Fruit fly (Drosophila melanogaster) S2 (cell line): ENCODE data around the gene CG15544.
A peak's percentile ranks its signal among the peaks of the same experiment; 100 is the strongest.

Experiments
- CG8478 ChIP-seq: fragments of >200 bp; optimal IDR thresholded peaks from 2 replicates; lab custom pipeline; 2018
- CTCF ChIP-seq, 2 experiments: fragments of >200 bp; optimal IDR thresholded peaks; 2 replicates each; lab custom pipeline; 2018

Gene CG15544

dm6 chr3R:30814597-30815252 lies 12.9 kb upstream of the CG15544 start:
- no peak for TF ChIP-seq CG8478 (lab: Kevin White, UChicago)
- peak; percentile 86 to 94 for TF ChIP-seq CTCF (optimal IDR thresholded peaks at IDR 0.05; lab: Kevin White, UChicago)

DNA sequence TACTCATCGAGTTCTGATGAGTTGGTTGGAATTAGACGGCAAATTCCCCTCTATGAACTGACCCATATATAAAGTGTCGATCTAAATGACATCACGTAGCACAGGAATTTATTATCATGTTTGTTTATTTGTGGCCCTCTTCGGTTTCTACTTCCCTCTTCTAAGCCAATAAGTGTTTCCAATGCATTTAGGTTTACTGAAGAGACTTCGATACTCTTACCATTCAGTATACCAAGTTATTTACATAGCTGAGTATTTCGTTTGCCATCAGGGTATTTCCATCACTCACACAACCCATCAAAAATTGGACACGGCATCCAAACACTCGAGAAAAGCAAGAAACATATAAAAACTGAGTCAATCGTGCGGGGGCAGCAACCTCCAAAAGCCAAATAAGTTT lies 11.4 kb upstream of the CG15544 start:
- TF ChIP-seq CG8478 (lab: Kevin White, UChicago) (no peak), CTCF (optimal IDR thresholded peaks at IDR 0.05; lab: Kevin White, UChicago) (no peak)

- TF ChIP-seq CTCF (optimal IDR thresholded peaks at IDR 0.05; lab: Kevin White, UChicago) (no peak), CG8478 (lab: Kevin White, UChicago) (no peak)
Measured at dm6 chr3R:30817246-30817645, 10.4 kb upstream of the CG15544 start.

DNA sequence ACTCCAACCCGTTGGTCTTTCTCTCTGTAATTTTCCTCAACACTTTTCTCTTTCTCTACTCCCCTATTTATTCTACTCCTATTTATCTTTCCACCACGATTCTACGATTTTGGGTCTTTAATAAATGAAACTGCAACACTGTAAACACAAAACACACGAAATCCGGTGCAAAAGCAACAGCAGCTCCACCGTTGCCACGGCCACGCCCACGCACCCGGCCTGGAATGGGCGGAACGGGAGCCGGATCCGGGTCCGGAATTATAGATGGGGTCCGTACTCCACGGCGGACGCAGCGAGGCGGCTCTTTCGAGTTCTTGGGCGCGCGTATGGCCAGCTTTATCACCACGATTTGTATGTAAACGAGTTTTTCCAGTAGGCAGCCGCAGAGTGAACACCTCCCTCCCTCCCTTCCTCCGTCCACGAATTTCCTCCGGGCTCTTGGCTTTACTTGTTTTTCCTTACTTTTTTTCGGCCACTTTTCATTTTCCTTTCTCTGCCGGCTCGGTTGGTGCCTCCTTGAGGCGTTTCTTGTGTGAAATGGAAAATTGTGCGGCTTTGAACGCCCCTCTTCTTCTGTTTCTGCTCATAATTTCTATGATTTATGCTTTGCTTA lies 6.8 kb upstream of the CG15544 start:
- TF ChIP-seq CG8478 (lab: Kevin White, UChicago) = no peak
- no peak for TF ChIP-seq CTCF (optimal IDR thresholded peaks at IDR 0.05; lab: Kevin White, UChicago)

dm6 chr3R:30821968-30822449 lies 5.6 kb upstream of the CG15544 start:
- TF ChIP-seq CTCF (optimal IDR thresholded peaks at IDR 0.05; lab: Kevin White, UChicago) (no peak), CG8478 (lab: Kevin White, UChicago) (no peak)

dm6 chr3R:30828433-30829034 lies 915 bp downstream of the CG15544 start:
- TF ChIP-seq CG8478 (lab: Kevin White, UChicago) (no peak), CTCF (optimal IDR thresholded peaks at IDR 0.05; lab: Kevin White, UChicago) (no peak)

DNA sequence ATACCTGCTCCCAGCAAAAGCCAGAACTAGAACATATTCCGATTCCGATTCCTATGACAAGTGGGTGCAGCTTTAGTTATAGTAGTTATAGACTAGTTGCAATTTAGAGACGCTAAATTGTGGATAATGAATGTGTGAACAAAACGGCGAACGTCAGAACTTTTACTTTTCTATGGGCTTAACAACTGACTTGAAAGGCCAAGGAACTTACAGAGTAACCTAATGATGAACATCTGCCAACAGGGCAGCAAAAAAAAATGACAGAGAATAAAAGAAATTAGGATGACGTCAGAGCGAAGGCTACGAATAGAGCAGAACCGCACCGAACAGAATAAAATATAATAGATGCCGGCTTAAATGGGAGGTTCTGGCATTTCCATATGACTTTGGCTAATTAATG lies 4.5 kb downstream of the CG15544 start:
- no peak for TF ChIP-seq CG8478 (lab: Kevin White, UChicago)
- TF ChIP-seq CTCF (optimal IDR thresholded peaks at IDR 0.05; lab: Kevin White, UChicago) = no peak

DNA sequence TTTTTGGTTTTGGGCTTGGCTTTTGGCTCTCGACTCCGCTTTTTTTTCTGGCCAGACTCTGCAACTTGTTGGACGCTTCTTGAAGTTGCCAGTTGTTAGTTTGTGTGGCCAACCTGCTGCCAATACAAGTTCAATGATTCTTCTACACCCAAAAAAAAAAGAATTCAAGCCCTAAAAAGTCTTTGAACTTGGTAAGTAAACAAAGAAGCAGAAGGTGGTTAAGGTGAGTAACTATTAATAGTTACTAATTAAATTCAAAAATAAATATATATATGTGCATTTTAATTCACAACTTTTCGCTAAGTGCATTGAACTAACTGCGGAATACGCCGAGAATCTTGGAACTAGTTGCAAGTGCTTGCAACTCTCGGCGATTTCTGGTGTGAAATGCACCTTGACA lies 5.5 kb downstream of the CG15544 start:
- TF ChIP-seq CG8478 (lab: Kevin White, UChicago) = no peak
- no peak for TF ChIP-seq CTCF (optimal IDR thresholded peaks at IDR 0.05; lab: Kevin White, UChicago)

- TF ChIP-seq CTCF (optimal IDR thresholded peaks at IDR 0.05; lab: Kevin White, UChicago) (no peak), CG8478 (lab: Kevin White, UChicago) (no peak)
Measured at dm6 chr3R:30840741-30841140, 13.1 kb downstream of the CG15544 start.

DNA sequence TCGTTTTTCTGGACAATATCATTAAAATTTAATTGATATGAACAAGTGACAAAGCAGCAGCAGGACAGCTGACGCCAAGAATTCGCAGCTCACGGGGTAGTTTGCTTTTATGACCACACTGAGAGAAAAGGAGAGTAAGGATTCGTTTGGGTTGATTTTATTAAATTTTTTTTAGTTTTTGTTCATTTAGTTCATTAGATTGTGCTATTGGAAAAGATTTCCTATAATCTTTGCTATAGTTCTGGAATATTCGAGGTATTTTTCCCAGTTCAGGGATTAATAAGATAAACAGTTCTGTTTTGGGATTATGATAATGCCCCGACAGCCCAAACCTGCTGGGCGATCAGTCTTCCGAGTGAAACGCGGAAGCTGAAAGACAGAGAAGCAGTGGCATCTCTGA lies 14.6 kb downstream of the CG15544 start:
- TF ChIP-seq CTCF (optimal IDR thresholded peaks at IDR 0.05; lab: Kevin White, UChicago) = no peak
- TF ChIP-seq CG8478 (lab: Kevin White, UChicago) = no peak

- TF ChIP-seq CG8478 (lab: Kevin White, UChicago) = no peak
- TF ChIP-seq CTCF (optimal IDR thresholded peaks at IDR 0.05; lab: Kevin White, UChicago) = no peak
Measured at dm6 chr3R:30842639-30843476, 15.2 kb downstream of the CG15544 start.

dm6 chr3R:30843709-30844108 lies 16.1 kb downstream of the CG15544 start:
- TF ChIP-seq CG8478 (lab: Kevin White, UChicago) = no peak

dm6 chr3R:30844436-30844835 lies 16.8 kb downstream of the CG15544 start:
- TF ChIP-seq CTCF (optimal IDR thresholded peaks at IDR 0.05; lab: Kevin White, UChicago) (no peak), CG8478 (lab: Kevin White, UChicago) (no peak)

dm6 chr3R:30849473-30850145 lies 22.0 kb downstream of the CG15544 start:
- TF ChIP-seq CG8478 (lab: Kevin White, UChicago) (no peak), CTCF (optimal IDR thresholded peaks at IDR 0.05; lab: Kevin White, UChicago) (no peak)
